Worm (Caenorhabditis elegans) whole organism, L3 larva: ENCODE results near the gene ska-3.

Source experiments
- elt-1 ChIP-seq: fragments of 150-350 bp; optimal IDR thresholded peaks from 2 replicates; lab custom pipeline; 2014; ENCODE audit warnings: missing biosample characterization, missing genetic modification characterization
- lin-15B ChIP-seq: fragments of 150-350 bp; optimal IDR thresholded peaks from 2 replicates; lab custom pipeline; 2014; ENCODE audit warnings: missing biosample characterization, missing genetic modification characterization
- nhr-237 ChIP-seq: fragments of 150-350 bp; optimal IDR thresholded peaks from 2 replicates; lab custom pipeline; 2014; ENCODE audit warnings: missing biosample characterization, missing genetic modification characterization
- snpc-4 ChIP-seq: fragments of 150-350 bp; optimal IDR thresholded peaks from 2 replicates; lab custom pipeline; 2014; ENCODE audit warnings: missing biosample characterization, missing genetic modification characterization
- zag-1 ChIP-seq: fragments of 150-350 bp; optimal IDR thresholded peaks from 2 replicates; lab custom pipeline; 2014; ENCODE audit warnings: missing biosample characterization, missing genetic modification characterization
- ztf-11 ChIP-seq: fragments of 150-350 bp; optimal IDR thresholded peaks from 2 replicates; lab custom pipeline; 2014; ENCODE audit warnings: missing biosample characterization, missing genetic modification characterization

- TF ChIP-seq nhr-237 (tag; lab: Kevin White, UChicago) = no peak
- TF ChIP-seq lin-15B = no peak
- no peak for TF ChIP-seq zag-1 (tag; lab: Kevin White, UChicago)
- TF ChIP-seq snpc-4 (tag; lab: Kevin White, UChicago) = no peak
- no peak for TF ChIP-seq ztf-11 (tag; lab: Kevin White, UChicago)
- TF ChIP-seq elt-1 (tag; lab: Kevin White, UChicago) = no peak
These were observed 36.1 kb downstream of the ska-3 start for ce11 chrIII:5642692-5643091.
